Fruit fly (Drosophila melanogaster) whole organism, embryonic: ENCODE results near the gene CG14183.

ENCODE experiments used
- Atf6 ChIP-seq: fragments of 200-800 bp; sonication (Bioruptor generic); IDR thresholded peaks from 2 replicates; pipeline ENCODE4 v1.3.6; 2022; ENCODE audit warnings: missing biosample characterization, missing genetic modification characterization
- Bdp1 ChIP-seq: fragments of 200-800 bp; sonication (Bioruptor generic); optimal IDR thresholded peaks from 3 replicates; lab custom pipeline; 2016; ENCODE audit warnings: missing biosample characterization, missing genetic modification characterization
- BtbVII ChIP-seq: fragments of 200-800 bp; sonication (Bioruptor generic); optimal IDR thresholded peaks from 3 replicates; lab custom pipeline; 2017; ENCODE audit warnings: missing biosample characterization, mild to moderate bottlenecking, missing genetic modification characterization
- CG10267 ChIP-seq: fragments of 200-800 bp; sonication (Bioruptor generic); optimal IDR thresholded peaks from 2 replicates; lab custom pipeline; 2018; ENCODE audit warnings: missing biosample characterization, mild to moderate bottlenecking, missing genetic modification characterization, moderate library complexity
- CG10979 ChIP-seq: fragments of 200-800 bp; sonication (Bioruptor generic); optimal IDR thresholded peaks from 2 replicates; lab custom pipeline; 2018; ENCODE audit warnings: missing biosample characterization, mild to moderate bottlenecking, missing genetic modification characterization, moderate library complexity
- CG12219 ChIP-seq: fragments of 200-800 bp; sonication (Bioruptor generic); optimal IDR thresholded peaks from 3 replicates; lab custom pipeline; 2018; ENCODE audit warnings: missing biosample characterization, mild to moderate bottlenecking, missing genetic modification characterization
- CG12299 ChIP-seq: fragments of 200-800 bp; sonication (Bioruptor generic); optimal IDR thresholded peaks from 2 replicates; lab custom pipeline; 2018; ENCODE audit warnings: missing biosample characterization, mild to moderate bottlenecking, missing genetic modification characterization
- CG1529 ChIP-seq: fragments of 200-800 bp; sonication (Bioruptor generic); optimal IDR thresholded peaks from 3 replicates; lab custom pipeline; 2018; ENCODE audit warnings: missing biosample characterization, missing genetic modification characterization
- CG16779 ChIP-seq: fragments of 200-800 bp; sonication (Bioruptor generic); IDR thresholded peaks from 2 replicates; pipeline ENCODE4 v1.3.6; 2022; ENCODE audit warnings: missing biosample characterization, missing genetic modification characterization
- CG16813 ChIP-seq: fragments of 200-800 bp; sonication (Bioruptor generic); IDR thresholded peaks from 3 replicates; pipeline ENCODE4 v1.3.6; 2022; ENCODE audit warnings: missing biosample characterization, missing genetic modification characterization; ENCODE audit not compliant: partially characterized antibody
- CG17359 ChIP-seq: fragments of 200-800 bp; sonication (Bioruptor generic); optimal IDR thresholded peaks from 3 replicates; lab custom pipeline; 2018; ENCODE audit warnings: missing biosample characterization, mild to moderate bottlenecking, missing genetic modification characterization, moderate library complexity
- CG18619 ChIP-seq: fragments of 200-800 bp; sonication (Bioruptor generic); optimal IDR thresholded peaks from 3 replicates; lab custom pipeline; 2017; ENCODE audit warnings: missing biosample characterization, mild to moderate bottlenecking, missing genetic modification characterization
- CG18764 ChIP-seq: fragments of 200-800 bp; sonication (Bioruptor generic); optimal IDR thresholded peaks from 3 replicates; lab custom pipeline; 2016; ENCODE audit warnings: missing biosample characterization, missing genetic modification characterization
- CG31224 ChIP-seq: fragments of 200-800 bp; sonication (Bioruptor generic); IDR thresholded peaks from 2 replicates; pipeline ENCODE4 v1.3.6; 2022; ENCODE audit warnings: missing biosample characterization, missing genetic modification characterization
- CG32772 ChIP-seq: fragments of 200-800 bp; sonication (Bioruptor generic); IDR thresholded peaks from 2 replicates; pipeline ENCODE4 v1.3.6; 2022; ENCODE audit warnings: missing biosample characterization, missing genetic modification characterization
- CG3281 ChIP-seq: fragments of 200-800 bp; sonication (Bioruptor generic); optimal IDR thresholded peaks from 3 replicates; lab custom pipeline; 2017; ENCODE audit warnings: missing biosample characterization, mild to moderate bottlenecking, missing genetic modification characterization
- Eip74EF ChIP-seq, 2 experiments: fragments of 200-800 bp in 1 of 2; fragments of >200 bp in 1 of 2; sonication (Bioruptor generic) in 1 of 2; optimal IDR thresholded peaks; 2 replicates each; lab custom pipeline; 2017 to 2019; ENCODE audit warnings: missing biosample characterization in 2 of 2, missing genetic modification characterization in 2 of 2, mild to moderate bottlenecking in 1 of 2, moderate library complexity in 1 of 2
- Hr3 ChIP-seq: fragments of 200-800 bp; sonication (Bioruptor generic); optimal IDR thresholded peaks from 3 replicates; lab custom pipeline; 2016; ENCODE audit warnings: missing biosample characterization, missing genetic modification characterization
- Kr ChIP-seq: fragments of 200-800 bp; sonication (Bioruptor generic); optimal IDR thresholded peaks from 2 replicates; lab custom pipeline; 2017; ENCODE audit warnings: missing biosample characterization, mild to moderate bottlenecking, missing genetic modification characterization
- Mad ChIP-seq: fragments of 200-800 bp; sonication (Bioruptor generic); optimal IDR thresholded peaks from 2 replicates; lab custom pipeline; 2016; ENCODE audit warnings: missing biosample characterization, missing genetic modification characterization
- Med ChIP-seq: fragments of 200-800 bp; sonication (Bioruptor generic); peaks from one replicate; lab custom pipeline; 2016; ENCODE audit warnings: missing biosample characterization, missing genetic modification characterization, mild to moderate bottlenecking, inconsistent platforms, moderate library complexity
- NC2α ChIP-seq: fragments of 200-800 bp; sonication (Bioruptor generic); optimal IDR thresholded peaks from 2 replicates; lab custom pipeline; 2016; ENCODE audit warnings: missing biosample characterization, missing genetic modification characterization
- Nf-YB ChIP-seq: fragments of 200-800 bp; sonication (Bioruptor generic); optimal IDR thresholded peaks from 3 replicates; lab custom pipeline; 2019; ENCODE audit warnings: missing biosample characterization, mild to moderate bottlenecking, missing genetic modification characterization, moderate library complexity
- Oaz ChIP-seq: fragments of 200-800 bp; sonication (Bioruptor generic); IDR thresholded peaks from 2 replicates; pipeline ENCODE4 v1.3.6; 2022; ENCODE audit warnings: missing biosample characterization, missing genetic modification characterization
- Oli ChIP-seq: fragments of 200-800 bp; sonication (Bioruptor generic); optimal IDR thresholded peaks from 2 replicates; lab custom pipeline; 2018; ENCODE audit warnings: missing biosample characterization, mild to moderate bottlenecking, missing genetic modification characterization, moderate library complexity
- Scr ChIP-seq: fragments of 200-800 bp; sonication (Bioruptor generic); IDR thresholded peaks from 2 replicates; pipeline ENCODE4 v1.3.6; 2022; ENCODE audit warnings: missing biosample characterization, missing genetic modification characterization; ENCODE audit not compliant: partially characterized antibody
- ac ChIP-seq: fragments of 200-800 bp; sonication (Bioruptor generic); optimal IDR thresholded peaks from 3 replicates; lab custom pipeline; 2017; ENCODE audit warnings: missing biosample characterization, mild to moderate bottlenecking, missing genetic modification characterization
- ash1 ChIP-seq: fragments of 200-800 bp; sonication (Bioruptor generic); optimal IDR thresholded peaks from 2 replicates; lab custom pipeline; 2018; ENCODE audit warnings: missing biosample characterization, mild to moderate bottlenecking, missing genetic modification characterization
- crc ChIP-seq: fragments of 200-800 bp; sonication (Bioruptor generic); optimal IDR thresholded peaks from 2 replicates; lab custom pipeline; 2016; ENCODE audit warnings: missing biosample characterization, missing genetic modification characterization
- dm ChIP-seq: fragments of 200-800 bp; sonication (Bioruptor generic); optimal IDR thresholded peaks from 3 replicates; lab custom pipeline; 2016; ENCODE audit warnings: missing biosample characterization, missing genetic modification characterization
- eve ChIP-seq, 2 experiments: fragments of >200 bp; optimal IDR thresholded peaks; 2 replicates each; lab custom pipeline; 2017; ENCODE audit warnings: missing biosample characterization in 2 of 2, missing genetic modification characterization in 2 of 2
- hkb ChIP-seq, 2 experiments: fragments of 200-800 bp in 1 of 2; fragments of >200 bp in 1 of 2; sonication (Bioruptor generic) in 1 of 2; IDR thresholded peaks in 1 of 2; optimal IDR thresholded peaks in 1 of 2; 2 replicates each; pipeline versions ENCODE4 v1.3.6 to Lab custom; 2017 to 2022; ENCODE audit warnings: missing biosample characterization in 1 of 2, missing genetic modification characterization in 1 of 2
- insv ChIP-seq, 2 experiments: fragments of 200-800 bp; sonication (Bioruptor generic); optimal IDR thresholded peaks; 3 replicates each; lab custom pipeline; 2016 to 2018; ENCODE audit warnings: missing biosample characterization in 2 of 2, missing genetic modification characterization in 2 of 2
- maf-S ChIP-seq: fragments of 200-800 bp; sonication (Bioruptor generic); optimal IDR thresholded peaks from 2 replicates; lab custom pipeline; 2016; ENCODE audit warnings: missing biosample characterization, missing genetic modification characterization
- mirr ChIP-seq: fragments of 200-800 bp; sonication (Bioruptor generic); optimal IDR thresholded peaks from 3 replicates; lab custom pipeline; 2018; ENCODE audit warnings: missing biosample characterization, mild to moderate bottlenecking, missing genetic modification characterization
- mld ChIP-seq: fragments of 200-800 bp; sonication (Bioruptor generic); IDR thresholded peaks from 3 replicates; pipeline ENCODE4 v1.3.6; 2022; ENCODE audit warnings: missing biosample characterization, missing genetic modification characterization; ENCODE audit not compliant: partially characterized antibody
- pb ChIP-seq: fragments of 200-800 bp; sonication (Bioruptor generic); optimal IDR thresholded peaks from 3 replicates; lab custom pipeline; 2016; ENCODE audit warnings: missing biosample characterization, missing genetic modification characterization
- pfk ChIP-seq: fragments of 200-800 bp; sonication (Bioruptor generic); optimal IDR thresholded peaks from 2 replicates; lab custom pipeline; 2018; ENCODE audit warnings: missing biosample characterization, mild to moderate bottlenecking, missing genetic modification characterization, moderate library complexity
- pum ChIP-seq: fragments of 200-800 bp; sonication (Bioruptor generic); optimal IDR thresholded peaks from 2 replicates; lab custom pipeline; 2016; ENCODE audit warnings: missing biosample characterization, missing genetic modification characterization
- repo ChIP-seq: fragments of 200-800 bp; sonication (Bioruptor generic); optimal IDR thresholded peaks from 2 replicates; lab custom pipeline; 2016; ENCODE audit warnings: missing biosample characterization, missing genetic modification characterization
- run ChIP-seq: fragments of 200-800 bp; sonication (Bioruptor generic); optimal IDR thresholded peaks from 3 replicates; lab custom pipeline; 2018; ENCODE audit warnings: missing biosample characterization, mild to moderate bottlenecking, missing genetic modification characterization
- sens ChIP-seq: fragments of 200-800 bp; sonication (Bioruptor generic); peaks from one replicate; lab custom pipeline; 2016; ENCODE audit warnings: missing biosample characterization, missing genetic modification characterization
- sisA ChIP-seq: fragments of 200-800 bp; sonication (Bioruptor generic); IDR thresholded peaks from 2 replicates; pipeline ENCODE4 v1.3.6; 2022; ENCODE audit warnings: missing biosample characterization, missing genetic modification characterization
- ssp ChIP-seq: fragments of 200-800 bp; sonication (Bioruptor generic); IDR thresholded peaks from 2 replicates; pipeline ENCODE4 v1.3.6; 2022; ENCODE audit warnings: missing biosample characterization, missing genetic modification characterization
- vfl ChIP-seq: fragments of 200-800 bp; sonication (Bioruptor generic); optimal IDR thresholded peaks from 2 replicates; lab custom pipeline; 2016; ENCODE audit warnings: missing biosample characterization, missing genetic modification characterization
- zen ChIP-seq: fragments of 200-800 bp; sonication (Bioruptor generic); optimal IDR thresholded peaks from 3 replicates; lab custom pipeline; 2018; ENCODE audit warnings: missing biosample characterization, mild to moderate bottlenecking, missing genetic modification characterization, moderate library complexity
- zen2 ChIP-seq: fragments of 200-800 bp; sonication (Bioruptor generic); IDR thresholded peaks from 3 replicates; pipeline ENCODE4 v1.3.6; 2022; ENCODE audit warnings: missing biosample characterization, missing genetic modification characterization; ENCODE audit not compliant: partially characterized antibody
- zfh2 ChIP-seq: fragments of 200-800 bp; sonication (Bioruptor generic); optimal IDR thresholded peaks from 2 replicates; lab custom pipeline; 2016; ENCODE audit warnings: missing biosample characterization, missing genetic modification characterization

CG14183 gene

dm6 chr3L:20006269-20007265 lies 21.1 kb downstream of the CG14183 start (continued):
- no peak for TF ChIP-seq Mad (GFP tag; lab: Kevin White, UChicago)
- TF ChIP-seq zfh2 (GFP tag; lab: Kevin White, UChicago) = no peak
- TF ChIP-seq CG12299 (tag; lab: Kevin White, UChicago) = no peak
- TF ChIP-seq CG18764 = no peak
- no peak for TF ChIP-seq hkb (optimal IDR thresholded peaks at IDR 0.05; lab: Kevin White, UChicago)
- TF ChIP-seq hkb (GFP tag; IDR thresholded peaks at IDR 0.05; lab: Robert Waterston, UW) = no peak
- TF ChIP-seq eve (GFP tag; optimal IDR thresholded peaks at IDR 0.05; lab: Kevin White, UChicago) = peak in 1 of 2 experiments; percentile 82
- TF ChIP-seq NC2α (GFP tag; lab: Kevin White, UChicago) = no peak
- TF ChIP-seq CG1529 (GFP tag; lab: Kevin White, UChicago) = peak; percentile 17
- no peak for TF ChIP-seq CG3281 (GFP tag; lab: Kevin White, UChicago)
- TF ChIP-seq Oli (tag; lab: Kevin White, UChicago) = no peak
- no peak for TF ChIP-seq Eip74EF (GFP tag; optimal IDR thresholded peaks at IDR 0.05; lab: Kevin White, UChicago)
- TF ChIP-seq Kr (GFP tag; lab: Kevin White, UChicago) = no peak
- no peak for TF ChIP-seq dm (GFP tag; lab: Kevin White, UChicago)
- TF ChIP-seq BtbVII (GFP tag; lab: Kevin White, UChicago) = no peak
- TF ChIP-seq Bdp1 (GFP tag; lab: Kevin White, UChicago) = no peak
- TF ChIP-seq ash1 (GFP tag; lab: Kevin White, UChicago) = no peak
- TF ChIP-seq sisA (GFP tag; lab: Robert Waterston, UW) = no peak
- no peak for TF ChIP-seq CG31224 (GFP tag; lab: Robert Waterston, UW)
- no peak for TF ChIP-seq repo (GFP tag; lab: Kevin White, UChicago)
- TF ChIP-seq CG10979 (tag; lab: Kevin White, UChicago) = no peak
- TF ChIP-seq ssp = no peak
- peak; percentile 75 for TF ChIP-seq Med
- no peak for TF ChIP-seq maf-S
- no peak for TF ChIP-seq crc (GFP tag; lab: Kevin White, UChicago)
- no peak for TF ChIP-seq Hr3 (GFP tag; lab: Kevin White, UChicago)
- TF ChIP-seq CG32772 (GFP tag; lab: Robert Waterston, UW) = no peak
- no peak for TF ChIP-seq CG12219 (GFP tag; lab: Kevin White, UChicago)
- TF ChIP-seq pfk = peak; percentile 2
- TF ChIP-seq zen (tag; lab: Kevin White, UChicago) = peak; percentile 24
- TF ChIP-seq Scr (GFP tag; lab: Robert Waterston, UW) = peak; percentile 90
- TF ChIP-seq Oaz (GFP tag; lab: Robert Waterston, UW) = no peak
- no peak for TF ChIP-seq CG17359 (tag; lab: Kevin White, UChicago)
- TF ChIP-seq pb (GFP tag; lab: Kevin White, UChicago) = no peak
- no peak for TF ChIP-seq CG18619 (GFP tag; lab: Kevin White, UChicago)
- TF ChIP-seq zen2 (GFP tag; lab: Robert Waterston, UW) = peak; percentile 97
- TF ChIP-seq sens (GFP tag; lab: Kevin White, UChicago) = peak; percentile 79
- TF ChIP-seq Nf-YB = no peak
- no peak for TF ChIP-seq Atf6 (GFP tag; lab: Robert Waterston, UW)
- TF ChIP-seq run = no peak
- TF ChIP-seq pum (GFP tag; lab: Kevin White, UChicago) = no peak
- no peak for TF ChIP-seq insv (GFP tag; optimal IDR thresholded peaks at IDR 0.05; lab: Kevin White, UChicago)
- TF ChIP-seq CG10267 (tag; lab: Kevin White, UChicago) = peak; percentile 10
- no peak for TF ChIP-seq ac (GFP tag; lab: Kevin White, UChicago)
- TF ChIP-seq CG16779 = no peak
- peak; percentile 44 for TF ChIP-seq mirr (GFP tag; lab: Kevin White, UChicago)
- TF ChIP-seq mld = peak; percentile 99
- peak; percentile 93 for TF ChIP-seq CG16813
- no peak for TF ChIP-seq vfl
